Worm (Caenorhabditis elegans) whole organism, L2 larva: ENCODE data around the gene mmcm-1.

Experiments used
- R02D3.7 ChIP-seq: fragments of 150-350 bp; optimal IDR thresholded peaks from 2 replicates; lab custom pipeline; 2014; ENCODE audit warnings: missing biosample characterization, missing genetic modification characterization
- ama-1 ChIP-seq: fragments of 150-350 bp; optimal IDR thresholded peaks from 2 replicates; lab custom pipeline; 2018; ENCODE audit warnings: inconsistent platforms
- lin-39 ChIP-seq: fragments of 150-350 bp; optimal IDR thresholded peaks from 2 replicates; lab custom pipeline; 2014; ENCODE audit warnings: missing biosample characterization, missing genetic modification reagents, missing genetic modification characterization
- nhr-11 ChIP-seq: fragments of 150-350 bp; optimal IDR thresholded peaks from 2 replicates; lab custom pipeline; 2014; ENCODE audit warnings: missing biosample characterization, missing genetic modification characterization
- nhr-23 ChIP-seq: fragments of 150-350 bp; optimal IDR thresholded peaks from 2 replicates; lab custom pipeline; 2014; ENCODE audit warnings: missing biosample characterization, missing genetic modification reagents, missing genetic modification characterization
- nhr-25 ChIP-seq: fragments of 150-350 bp; sonication (generic microtip); optimal IDR thresholded peaks from 3 replicates; lab custom pipeline; 2014; ENCODE audit warnings: missing biosample characterization, missing genetic modification characterization
- skn-1 ChIP-seq: sonication (generic microtip); optimal IDR thresholded peaks from 2 replicates; lab custom pipeline; 2017; ENCODE audit warnings: missing biosample characterization, missing genetic modification characterization
- unc-39 ChIP-seq: fragments of 150-350 bp; optimal IDR thresholded peaks from 2 replicates; lab custom pipeline; 2014; ENCODE audit warnings: missing biosample characterization, missing genetic modification characterization
- zag-1 ChIP-seq: fragments of 150-350 bp; optimal IDR thresholded peaks from 2 replicates; lab custom pipeline; 2014; ENCODE audit warnings: missing biosample characterization, missing genetic modification characterization

ce11 chrIII:3955674-3956073 lies 48.2 kb upstream of the mmcm-1 start:
- peak; percentile 15 for TF ChIP-seq nhr-25
- TF ChIP-seq skn-1 (tag; lab: Kevin White, UChicago): no peak
- no peak for TF ChIP-seq nhr-23 (tag; lab: Kevin White, UChicago)
- TF ChIP-seq R02D3.7: no peak
- no peak for TF ChIP-seq ama-1 (lab: Kevin White, UChicago)
- TF ChIP-seq lin-39 (tag; lab: Kevin White, UChicago): no peak
- no peak for TF ChIP-seq zag-1
- no peak for TF ChIP-seq nhr-11 (tag; lab: Kevin White, UChicago)
- TF ChIP-seq unc-39 (tag; lab: Kevin White, UChicago): no peak
